Worm (Caenorhabditis elegans): ENCODE measurements around the gene T23G4.127.
A peak's percentile ranks its signal among the peaks of the same experiment; 100 is the strongest.

The T23G4.127 gene

DNA sequence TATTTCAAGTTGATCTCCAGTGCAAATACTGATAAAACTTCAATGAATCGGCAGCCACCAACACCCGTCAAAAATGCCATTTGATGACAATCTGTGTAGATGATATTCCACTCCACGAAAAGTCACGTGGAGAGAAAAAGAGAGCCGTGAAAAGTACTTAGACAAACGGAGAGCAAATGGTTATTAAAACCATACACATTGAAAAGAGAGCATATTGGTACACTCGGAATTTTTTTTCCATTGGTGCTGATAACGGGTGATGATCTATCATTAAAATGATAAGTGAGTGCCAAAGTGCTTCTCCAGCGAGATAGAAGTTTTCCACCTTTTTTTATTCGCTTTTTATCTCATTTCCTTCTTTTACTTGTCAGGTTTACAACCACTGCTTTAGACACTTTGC lies 26.7 kb upstream of the T23G4.127 start:
- TF ChIP-seq Y53F4B.3 (GFP tag; IDR thresholded peaks at IDR 0.05) = no peak
- no peak for TF ChIP-seq snpc-4 (GFP tag; optimal IDR thresholded peaks at IDR 0.05)
- TF ChIP-seq snpc-4 (tag; optimal IDR thresholded peaks at IDR 0.05) = peak in 2 of 4 experiments; percentile 16 to 18
- no peak for TF ChIP-seq xnd-1 (tag; optimal IDR thresholded peaks at IDR 0.05)
- TF ChIP-seq him-1 (tag; optimal IDR thresholded peaks at IDR 0.05) = no peak
- no peak for TF ChIP-seq ceh-58 (GFP tag; IDR thresholded peaks at IDR 0.05)
- peak; percentile 80 for TF ChIP-seq sptf-2 (GFP tag; optimal IDR thresholded peaks at IDR 0.05)
- no peak for TF ChIP-seq B0261.1 (tag; optimal IDR thresholded peaks at IDR 0.05)
- no peak for TF ChIP-seq hsf-1 (GFP tag; IDR thresholded peaks at IDR 0.05)
- TF ChIP-seq ama-1 (optimal IDR thresholded peaks at IDR 0.05) = no peak
- no peak for TF ChIP-seq ama-1 (GFP tag; optimal IDR thresholded peaks at IDR 0.05)
- peak; percentile 36 for TF ChIP-seq tbp1 (GFP tag; optimal IDR thresholded peaks at IDR 0.05)
- no peak for TF ChIP-seq Y79H2A.3 (GFP tag; conservative IDR thresholded peaks at IDR 0.05)
- TF ChIP-seq B0336.3 (GFP tag; IDR thresholded peaks at IDR 0.05) = no peak
- peak; percentile 100 for TF ChIP-seq nhr-80 (tag; optimal IDR thresholded peaks at IDR 0.05)
- no peak for TF ChIP-seq lin-54 (GFP tag; optimal IDR thresholded peaks at IDR 0.05)
- no peak for TF ChIP-seq snpc-3.4 (tag; optimal IDR thresholded peaks at IDR 0.05)
- TF ChIP-seq rpc-1 (optimal IDR thresholded peaks at IDR 0.05) = no peak
- no peak for TF ChIP-seq rpc-1 (tag; optimal IDR thresholded peaks at IDR 0.05)
- no peak for TF ChIP-seq F23B12.7 (tag; optimal IDR thresholded peaks at IDR 0.05; ENCODE audit: insufficient read depth)
- TF ChIP-seq madf-10 (tag; optimal IDR thresholded peaks at IDR 0.05) = peak; percentile 30
- peak; percentile 52 for TF ChIP-seq ets-4 (GFP tag; optimal IDR thresholded peaks at IDR 0.05)
- TF ChIP-seq ztf-3 (GFP tag; optimal IDR thresholded peaks at IDR 0.05) = no peak
- TF ChIP-seq nhr-90 (tag; optimal IDR thresholded peaks at IDR 0.05) = peak; percentile 19
- no peak for TF ChIP-seq ztf-18 (tag; optimal IDR thresholded peaks at IDR 0.05)
- TF ChIP-seq tlf-1 (GFP tag; optimal IDR thresholded peaks at IDR 0.05) = no peak
- TF ChIP-seq let-607 (tag; optimal IDR thresholded peaks at IDR 0.05) = peak; percentile 64 to 73
- TF ChIP-seq pha-4 (tag; optimal IDR thresholded peaks at IDR 0.05) = peak; percentile 49
- no peak for TF ChIP-seq sdz-38 (tag; optimal IDR thresholded peaks at IDR 0.05)
- no peak for TF ChIP-seq mcd-1 (GFP tag; IDR thresholded peaks at IDR 0.05)
- TF ChIP-seq ceh-27 (GFP tag; optimal IDR thresholded peaks at IDR 0.05) = no peak
- TF ChIP-seq C17E4.6 (GFP tag; IDR thresholded peaks at IDR 0.05) = no peak

ce11 chrIV:13721000-13721399 lies 22.5 kb upstream of the T23G4.127 start:
- no peak for TF ChIP-seq mel-28 (tag; optimal IDR thresholded peaks at IDR 0.05; ENCODE audit: borderline replicate concordance)
- TF ChIP-seq mcd-1 (GFP tag; IDR thresholded peaks at IDR 0.05) = no peak
- no peak for TF ChIP-seq ekl-4 (GFP tag; IDR thresholded peaks at IDR 0.05)
- TF ChIP-seq athp-1 (tag; optimal IDR thresholded peaks at IDR 0.05) = no peak
- TF ChIP-seq rpc-1 (optimal IDR thresholded peaks at IDR 0.05) = no peak
- TF ChIP-seq rpc-1 (tag; optimal IDR thresholded peaks at IDR 0.05) = no peak
- TF ChIP-seq lsl-1 (GFP tag; optimal IDR thresholded peaks at IDR 0.05) = no peak
- no peak for TF ChIP-seq Y79H2A.3 (GFP tag; conservative IDR thresholded peaks at IDR 0.05)

- TF ChIP-seq unc-62 (GFP tag; optimal IDR thresholded peaks at IDR 0.05) (peak; percentile 94), ztf-6 (GFP tag; IDR thresholded peaks at IDR 0.05) (no peak)
These were observed 20.4 kb upstream of the T23G4.127 start for ce11 chrIV:13718918-13719317.

All from whole organism, young adult.